Worm (Caenorhabditis elegans) whole organism, L2 larva: Measurements from ENCODE around the gene F15B9.8.

Experiments
- ZK546.5 ChIP-seq: sonication (generic microtip); optimal IDR thresholded peaks from 2 replicates; lab custom pipeline; 2017; ENCODE audit warnings: missing biosample characterization, missing genetic modification characterization
- aly-2 ChIP-seq: fragments of 150-350 bp; optimal IDR thresholded peaks from 2 replicates; lab custom pipeline; 2014; ENCODE audit warnings: missing biosample characterization, missing genetic modification characterization
- dmd-4 ChIP-seq: sonication (generic microtip); optimal IDR thresholded peaks from 2 replicates; lab custom pipeline; 2017; ENCODE audit warnings: missing biosample characterization, missing genetic modification characterization
- egl-27 ChIP-seq: sonication (generic microtip); optimal IDR thresholded peaks from 3 replicates; lab custom pipeline; 2017; ENCODE audit warnings: missing biosample characterization, missing genetic modification reagents, missing genetic modification characterization
- lin-13 ChIP-seq: fragments of 150-350 bp; optimal IDR thresholded peaks from 2 replicates; lab custom pipeline; 2014; ENCODE audit warnings: missing biosample characterization, missing genetic modification reagents, missing genetic modification characterization
- mdl-1 ChIP-seq, 2 experiments: fragments of 150-350 bp in 1 of 2; sonication (generic microtip) in 1 of 2; optimal IDR thresholded peaks; 2 replicates each; lab custom pipeline; 2017; ENCODE audit warnings: missing biosample characterization in 2 of 2, missing genetic modification characterization in 2 of 2
- nhr-10 ChIP-seq: sonication (generic microtip); optimal IDR thresholded peaks from 2 replicates; lab custom pipeline; 2017; ENCODE audit warnings: missing biosample characterization, missing genetic modification characterization
- sma-3 ChIP-seq: sonication (generic microtip); optimal IDR thresholded peaks from 2 replicates; lab custom pipeline; 2016; ENCODE audit warnings: missing genetic modification reagents, missing genetic modification characterization, missing compliant biosample characterization
- unc-39 ChIP-seq: fragments of 150-350 bp; optimal IDR thresholded peaks from 2 replicates; lab custom pipeline; 2014; ENCODE audit warnings: missing biosample characterization, missing genetic modification characterization
- ztf-11 ChIP-seq: sonication (generic microtip); optimal IDR thresholded peaks from 2 replicates; lab custom pipeline; 2017; ENCODE audit warnings: missing biosample characterization, missing genetic modification characterization

DNA sequence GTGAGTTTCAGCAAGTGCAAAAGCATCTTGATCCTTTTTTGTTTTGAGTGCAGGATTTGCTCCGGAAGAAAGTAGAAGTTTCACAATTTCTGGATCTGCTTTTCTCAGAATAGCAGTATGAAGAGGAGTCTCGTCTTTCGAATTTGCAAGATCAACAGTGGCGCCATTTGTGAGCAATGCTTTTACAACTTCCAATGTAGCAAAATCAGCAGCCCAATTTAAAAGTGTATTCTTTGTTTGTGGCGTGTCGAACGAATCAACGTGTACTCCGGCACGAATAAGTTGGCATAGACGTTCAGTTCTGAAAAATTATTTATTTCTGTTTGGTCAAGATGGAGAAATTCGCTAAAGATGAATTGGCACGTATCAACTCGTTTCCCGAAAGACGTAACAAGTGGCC, 38.7 kb upstream of the F15B9.8 start, which contains the start of gene T16G1.13:
- no peak for TF ChIP-seq ztf-11 (tag; lab: Kevin White, UChicago)
- TF ChIP-seq lin-13: no peak
- TF ChIP-seq unc-39 (tag; lab: Kevin White, UChicago): no peak
- no peak for TF ChIP-seq mdl-1 (tag; optimal IDR thresholded peaks at IDR 0.05; lab: Kevin White, UChicago)
- no peak for TF ChIP-seq nhr-10 (tag; lab: Kevin White, UChicago)
- no peak for TF ChIP-seq ZK546.5
- TF ChIP-seq aly-2 (tag; lab: Kevin White, UChicago): no peak
- no peak for TF ChIP-seq egl-27
- no peak for TF ChIP-seq dmd-4
- TF ChIP-seq sma-3 (GFP tag; lab: Kevin White, UChicago): no peak
